Worm (Caenorhabditis elegans) whole organism, L4 larva: ENCODE data around the gene C27A2.12.
A peak's percentile ranks its signal among the peaks of the same experiment; 100 is the strongest.

Experiments
- D1046.2 ChIP-seq: fragments of 200-800 bp; sonication (Bioruptor generic); IDR thresholded peaks from 2 replicates; pipeline ENCODE4 v1.3.6; 2022; ENCODE audit warnings: missing genetic modification characterization, missing compliant biosample characterization
- F10B5.3 ChIP-seq: sonication (generic microtip); optimal IDR thresholded peaks from 2 replicates; lab custom pipeline; 2016; ENCODE audit warnings: mild to moderate bottlenecking, missing genetic modification characterization, missing compliant biosample characterization
- F26F4.8 ChIP-seq: fragments of 200-800 bp; sonication (Bioruptor generic); conservative IDR thresholded peaks from 2 replicates; pipeline ENCODE4 v1.3.6; 2022; ENCODE audit warnings: missing genetic modification characterization, missing compliant biosample characterization
- T26A8.4 ChIP-seq: fragments of 200-800 bp; sonication (Bioruptor generic); IDR thresholded peaks from 2 replicates; pipeline ENCODE4 v1.3.6; 2022; ENCODE audit warnings: missing genetic modification characterization, missing compliant biosample characterization
- aly-2 ChIP-seq: sonication (generic microtip); optimal IDR thresholded peaks from 2 replicates; lab custom pipeline; 2018; ENCODE audit warnings: missing biosample characterization, missing genetic modification characterization
- ama-1 ChIP-seq: fragments of 150-350 bp; optimal IDR thresholded peaks from 2 replicates; lab custom pipeline; 2014; ENCODE audit warnings: inconsistent platforms, mixed read lengths
- arid-1 ChIP-seq: fragments of 200-800 bp; sonication (Bioruptor generic); conservative IDR thresholded peaks from 2 replicates; pipeline ENCODE4 v1.3.6; 2022; ENCODE audit warnings: missing genetic modification reagents, missing genetic modification characterization, missing compliant biosample characterization
- ceh-20 ChIP-seq: fragments of 200-800 bp; sonication (Bioruptor generic); IDR thresholded peaks from 2 replicates; pipeline ENCODE4 v1.3.6; 2022; ENCODE audit warnings: missing genetic modification reagents, missing genetic modification characterization, missing compliant biosample characterization
- ceh-28 ChIP-seq: fragments of 150-350 bp; optimal IDR thresholded peaks from 2 replicates; lab custom pipeline; 2014; ENCODE audit warnings: missing biosample characterization, missing genetic modification reagents, missing genetic modification characterization
- ceh-44 ChIP-seq: fragments of 200-800 bp; sonication (Bioruptor generic); IDR thresholded peaks from 2 replicates; pipeline ENCODE4 v1.3.6; 2022; ENCODE audit warnings: missing genetic modification reagents, missing genetic modification characterization, missing compliant biosample characterization
- ceh-82 ChIP-seq: sonication (generic microtip); optimal IDR thresholded peaks from 2 replicates; lab custom pipeline; 2017; ENCODE audit warnings: missing biosample characterization, missing genetic modification characterization
- ces-1 ChIP-seq: fragments of 150-350 bp; sonication (generic microtip); optimal IDR thresholded peaks from 4 replicates; lab custom pipeline; 2014; ENCODE audit warnings: missing biosample characterization, missing genetic modification reagents, missing genetic modification characterization
- ctbp-1 ChIP-seq: fragments of 200-800 bp; sonication (Bioruptor generic); IDR thresholded peaks from 2 replicates; pipeline ENCODE4 v1.3.6; 2022; ENCODE audit warnings: missing genetic modification reagents, missing genetic modification characterization, missing compliant biosample characterization
- daf-12 ChIP-seq: fragments of 150-350 bp; optimal IDR thresholded peaks from 2 replicates; lab custom pipeline; 2014; ENCODE audit warnings: missing biosample characterization, missing genetic modification reagents, missing genetic modification characterization
- daf-16 ChIP-seq, 3 experiments: sonication (generic microtip); optimal IDR thresholded peaks; 2 replicates each; lab custom pipeline; 2016 to 2017; ENCODE audit warnings: missing genetic modification characterization in 3 of 3, missing genetic modification reagents in 3 of 3, mild to moderate bottlenecking in 2 of 3, missing compliant biosample characterization in 2 of 3, missing biosample characterization in 1 of 3, moderate library complexity in 1 of 3
- daf-8 ChIP-seq: fragments of 200-800 bp; sonication (Bioruptor generic); IDR thresholded peaks from 2 replicates; pipeline ENCODE4 v1.3.6; 2022; ENCODE audit warnings: missing genetic modification characterization, missing compliant biosample characterization
- dve-1 ChIP-seq: sonication (generic microtip); optimal IDR thresholded peaks from 2 replicates; lab custom pipeline; 2017; ENCODE audit warnings: antibody characterized with exemption, mild to moderate bottlenecking, missing genetic modification characterization, missing compliant biosample characterization; ENCODE audit not compliant: insufficient read depth
- fos-1 ChIP-seq: fragments of 150-350 bp; optimal IDR thresholded peaks from 2 replicates; lab custom pipeline; 2014; ENCODE audit warnings: missing biosample characterization, missing genetic modification characterization
- gei-8 ChIP-seq: fragments of 200-800 bp; sonication (Bioruptor generic); optimal IDR thresholded peaks from 2 replicates; lab custom pipeline; 2018; ENCODE audit warnings: mild to moderate bottlenecking, missing genetic modification characterization, missing compliant biosample characterization
- hmg-1.1 ChIP-seq: fragments of 200-800 bp; sonication (Bioruptor generic); IDR thresholded peaks from 2 replicates; pipeline ENCODE4 v1.3.6; 2022; ENCODE audit warnings: missing genetic modification reagents, missing genetic modification characterization, missing compliant biosample characterization
- lin-38 ChIP-seq: fragments of 200-800 bp; sonication (Bioruptor generic); IDR thresholded peaks from 2 replicates; pipeline ENCODE4 v1.3.6; 2022; ENCODE audit warnings: missing genetic modification reagents, missing genetic modification characterization, missing compliant biosample characterization
- lin-39 ChIP-seq: fragments of 150-350 bp; optimal IDR thresholded peaks from 2 replicates; lab custom pipeline; 2014; ENCODE audit warnings: missing biosample characterization, missing genetic modification reagents, missing genetic modification characterization
- lir-3 ChIP-seq: sonication (generic microtip); optimal IDR thresholded peaks from 2 replicates; lab custom pipeline; 2016; ENCODE audit warnings: mild to moderate bottlenecking, missing genetic modification characterization, missing compliant biosample characterization
- lsy-2 ChIP-seq, 2 experiments: fragments of 150-350 bp in 1 of 2; sonication (generic microtip) in 1 of 2; optimal IDR thresholded peaks; 2 replicates each; lab custom pipeline; 2014 to 2017; ENCODE audit warnings: missing biosample characterization in 2 of 2, missing genetic modification characterization in 2 of 2
- madf-5 ChIP-seq, 2 experiments: fragments of 200-800 bp; sonication (Bioruptor generic); IDR thresholded peaks; 2 replicates each; pipeline ENCODE4 v1.3.6; 2022; ENCODE audit warnings: missing compliant biosample characterization in 2 of 2, missing genetic modification characterization in 2 of 2
- mdl-1 ChIP-seq, 2 experiments: fragments of 150-350 bp in 1 of 2; sonication (generic microtip) in 1 of 2; optimal IDR thresholded peaks; 2 replicates each; lab custom pipeline; 2014 to 2017; ENCODE audit warnings: missing biosample characterization in 2 of 2, missing genetic modification characterization in 2 of 2
- mep-1 ChIP-seq: fragments of 150-350 bp; sonication (generic microtip); optimal IDR thresholded peaks from 3 replicates; lab custom pipeline; 2014; ENCODE audit warnings: missing biosample characterization, missing genetic modification characterization
- mxl-3 ChIP-seq: fragments of 200-800 bp; sonication (Bioruptor generic); optimal IDR thresholded peaks from 2 replicates; lab custom pipeline; 2018; ENCODE audit warnings: mild to moderate bottlenecking, missing genetic modification characterization, missing compliant biosample characterization
- nhr-102 ChIP-seq: sonication (generic microtip); optimal IDR thresholded peaks from 2 replicates; lab custom pipeline; 2016; ENCODE audit warnings: mild to moderate bottlenecking, missing genetic modification characterization, moderate library complexity, missing compliant biosample characterization
- nhr-237 ChIP-seq: sonication (generic microtip); optimal IDR thresholded peaks from 2 replicates; lab custom pipeline; 2017; ENCODE audit warnings: missing biosample characterization, missing genetic modification characterization
- nhr-28 ChIP-seq: fragments of 150-350 bp; optimal IDR thresholded peaks from 2 replicates; lab custom pipeline; 2014; ENCODE audit warnings: missing biosample characterization, missing genetic modification characterization
- nhr-77 ChIP-seq: fragments of 150-350 bp; optimal IDR thresholded peaks from 2 replicates; lab custom pipeline; 2014; ENCODE audit warnings: missing biosample characterization, missing genetic modification characterization
- php-3 ChIP-seq: fragments of 200-800 bp; sonication (Bioruptor generic); IDR thresholded peaks from 2 replicates; pipeline ENCODE4 v1.3.6; 2022; ENCODE audit warnings: missing genetic modification reagents, missing genetic modification characterization, missing compliant biosample characterization
- rbr-2 ChIP-seq: sonication (generic microtip); optimal IDR thresholded peaks from 2 replicates; lab custom pipeline; 2016; ENCODE audit warnings: missing genotype, missing genetic modification characterization, missing compliant biosample characterization
- snpc-1.2 ChIP-seq: fragments of 200-800 bp; sonication (Bioruptor generic); IDR thresholded peaks from 2 replicates; pipeline ENCODE4 v1.3.6; 2022; ENCODE audit warnings: missing genetic modification reagents, missing genetic modification characterization, missing compliant biosample characterization
- spr-3 ChIP-seq: fragments of 200-800 bp; sonication (Bioruptor generic); optimal IDR thresholded peaks from 2 replicates; lab custom pipeline; 2018; ENCODE audit warnings: mild to moderate bottlenecking, missing genetic modification characterization, missing compliant biosample characterization
- tra-1 ChIP-seq: fragments of 200-800 bp; sonication (Bioruptor generic); IDR thresholded peaks from 2 replicates; pipeline ENCODE4 v1.3.6; 2022; ENCODE audit warnings: missing genetic modification reagents, missing genetic modification characterization, missing compliant biosample characterization
- zfp-2 ChIP-seq: sonication (generic microtip); optimal IDR thresholded peaks from 2 replicates; lab custom pipeline; 2016; ENCODE audit warnings: mild to moderate bottlenecking, missing genetic modification characterization, missing compliant biosample characterization
- zip-11 ChIP-seq: fragments of 200-800 bp; sonication (Bioruptor generic); IDR thresholded peaks from 2 replicates; pipeline ENCODE4 v1.3.6; 2022; ENCODE audit warnings: missing genetic modification characterization, missing compliant biosample characterization
- zip-2 ChIP-seq: fragments of 150-350 bp; optimal IDR thresholded peaks from 2 replicates; lab custom pipeline; 2014; ENCODE audit warnings: missing biosample characterization, missing genetic modification characterization

The C27A2.12 gene

DNA sequence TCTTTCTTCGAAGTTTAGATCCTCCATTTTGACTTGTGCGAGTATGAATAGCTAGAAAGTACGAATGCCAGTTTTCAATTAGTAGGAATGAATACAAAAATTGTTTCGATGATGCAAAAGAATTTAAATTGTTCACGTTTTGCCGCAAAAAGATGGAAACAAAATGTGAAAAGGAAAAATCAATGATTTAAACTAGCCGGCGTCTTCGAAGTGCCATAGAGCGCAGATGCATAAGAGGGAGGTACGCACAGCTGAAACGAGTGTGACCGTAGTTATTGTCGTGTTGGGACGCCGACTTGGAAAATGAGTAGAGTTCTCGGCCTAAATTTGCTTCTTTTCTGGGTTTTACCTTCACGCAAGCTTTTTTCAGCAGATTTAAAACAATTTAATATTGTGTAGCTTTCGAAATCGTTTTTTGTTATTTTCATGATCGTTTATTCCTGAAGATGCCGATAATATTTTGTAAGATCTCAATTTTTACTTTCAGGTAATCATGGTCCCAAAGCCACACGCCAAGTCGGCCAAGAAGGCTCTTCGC is 2.7 kb downstream of the C27A2.12 start, which contains the start of the genes ify-1 and rpl-22 (continued):
- TF ChIP-seq lir-3 (tag; lab: Kevin White, UChicago) (no peak), ceh-20 (GFP tag; lab: Robert Waterston, UW) (peak; percentile 61; the same call in 1 of the 2 replicates), mdl-1 (tag; optimal IDR thresholded peaks at IDR 0.05; lab: Kevin White, UChicago) (peak in 1 of 2 experiments; percentile 53), ceh-82 (tag; lab: Kevin White, UChicago) (no peak), T26A8.4 (GFP tag; lab: Robert Waterston, UW) (peak; percentile 86), nhr-102 (tag; lab: Kevin White, UChicago) (peak; percentile 82), ctbp-1 (GFP tag; lab: Robert Waterston, UW) (peak; percentile 72), zip-2 (peak; percentile 57), lin-39 (no peak), rbr-2 (tag; lab: Kevin White, UChicago) (peak; percentile 87), snpc-1.2 (GFP tag; lab: Robert Waterston, UW) (peak; percentile 66; the same call in 1 of the 2 replicates), zip-11 (GFP tag; lab: Robert Waterston, UW) (no peak), tra-1 (GFP tag; lab: Robert Waterston, UW) (no peak), ama-1 (lab: Kevin White, UChicago) (peak; percentile 75), F26F4.8 (GFP tag; lab: Robert Waterston, UW) (no peak), spr-3 (GFP tag; lab: Kevin White, UChicago) (peak; percentile 24), mxl-3 (GFP tag; lab: Kevin White, UChicago) (peak; percentile 61), fos-1 (tag; lab: Kevin White, UChicago) (no peak), ces-1 (GFP tag; lab: Kevin White, UChicago) (no peak), nhr-237 (tag; lab: Kevin White, UChicago) (no peak), gei-8 (GFP tag; lab: Kevin White, UChicago) (no peak), madf-5 (GFP tag; IDR thresholded peaks at IDR 0.05; lab: Robert Waterston, UW) (no peak), ceh-44 (no peak), arid-1 (GFP tag; lab: Robert Waterston, UW) (peak; percentile 92), aly-2 (tag; lab: Kevin White, UChicago) (no peak), zfp-2 (tag; lab: Kevin White, UChicago) (peak; percentile 57), daf-8 (GFP tag; lab: Robert Waterston, UW) (no peak), nhr-77 (tag; lab: Kevin White, UChicago) (peak; percentile 96), php-3 (GFP tag; lab: Robert Waterston, UW) (0 out of 2 replicates have a peak, but pooled peaks have one; percentile 34), nhr-28 (tag; lab: Kevin White, UChicago) (peak; percentile 80), lsy-2 (tag; optimal IDR thresholded peaks at IDR 0.05; lab: Kevin White, UChicago) (peak; percentile 97 to 99), hmg-1.1 (GFP tag; lab: Robert Waterston, UW) (peak; percentile 86), daf-16 (GFP tag; optimal IDR thresholded peaks at IDR 0.05; lab: Kevin White, UChicago) (peak in 1 of 2 experiments; percentile 38), daf-16 (tag; optimal IDR thresholded peaks at IDR 0.05; lab: Kevin White, UChicago) (peak; percentile 84), D1046.2 (GFP tag; lab: Robert Waterston, UW) (peak; percentile 100), dve-1 (tag; lab: Kevin White, UChicago) (peak; percentile 95), daf-12 (tag; lab: Kevin White, UChicago) (no peak), lin-38 (GFP tag; lab: Robert Waterston, UW) (peak; percentile 99)

DNA sequence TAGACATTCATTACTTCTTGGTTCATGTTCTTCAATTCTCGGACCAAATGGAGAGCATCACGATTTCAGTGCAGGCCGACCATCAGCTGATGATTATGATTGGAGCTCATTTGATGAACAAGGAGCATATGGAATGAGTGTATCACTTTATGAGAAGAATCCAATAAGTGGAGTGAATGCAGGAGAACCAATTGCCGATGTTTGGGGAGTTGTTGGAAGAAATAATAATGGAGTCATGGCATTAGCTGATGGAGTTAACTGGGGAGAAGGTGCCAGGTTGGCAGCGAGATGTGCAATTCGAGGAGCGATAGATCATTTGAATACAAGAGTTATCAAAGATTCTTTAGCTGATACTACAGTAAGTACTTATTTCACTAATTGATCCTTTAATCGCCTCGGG is 7.2 kb downstream of the C27A2.12 start:
- no peak for TF ChIP-seq F10B5.3 (tag; lab: Kevin White, UChicago)
- TF ChIP-seq ctbp-1 (GFP tag; lab: Robert Waterston, UW), result no peak
- no peak for TF ChIP-seq aly-2 (tag; lab: Kevin White, UChicago)
- no peak for TF ChIP-seq ceh-28
- TF ChIP-seq nhr-237 (tag; lab: Kevin White, UChicago), result no peak
- no peak for TF ChIP-seq ceh-44
- TF ChIP-seq spr-3 (GFP tag; lab: Kevin White, UChicago), result no peak
- no peak for TF ChIP-seq mep-1
- TF ChIP-seq lin-39, result no peak
